Fruit fly (Drosophila melanogaster): Measurements from ENCODE around the gene CG10041.
A peak's percentile ranks its signal among the peaks of the same experiment; 100 is the strongest.

- TF ChIP-seq CTCF (optimal IDR thresholded peaks at IDR 0.05) = peak in 1 of 2 experiments; percentile 29
- TF ChIP-seq CG8478 (optimal IDR thresholded peaks at IDR 0.05) = no peak
Measured at dm6 chr3R:12383784-12384183, 31.9 kb upstream of the CG10041 start.
